Worm (Caenorhabditis elegans): ENCODE data around the gene Y42H9AR.2.

Y42H9AR.2 gene

ce11 chrIV:8096375-8096774 is 3.3 kb upstream of the Y42H9AR.2 start:
- TF ChIP-seq madf-2 (tag; optimal IDR thresholded peaks at IDR 0.05) (no peak), unc-42 (tag; optimal IDR thresholded peaks at IDR 0.05) (peak; percentile 7)

ce11 chrIV:8102231-8102630 is 2.5 kb downstream of the Y42H9AR.2 start, which contains the start of gene Y42H9AR.5:
TSS of gene Y42H9AR.5 (plus strand) at chrIV:8102531.
- TF ChIP-seq mec-3 (tag; optimal IDR thresholded peaks at IDR 0.05; ENCODE audit: borderline replicate concordance) (no peak), elt-2 (tag; optimal IDR thresholded peaks at IDR 0.05) (peak; percentile 82), dmd-4 (tag; optimal IDR thresholded peaks at IDR 0.05; ENCODE audit: borderline replicate concordance) (no peak)

ce11 chrIV:8103196-8103595 is 3.5 kb downstream of the Y42H9AR.2 start:
- TF ChIP-seq pqm-1 (tag; optimal IDR thresholded peaks at IDR 0.05) = no peak
- TF ChIP-seq sox-2 (GFP tag; IDR thresholded peaks at IDR 0.05) = no peak
- TF ChIP-seq ets-4 (tag; optimal IDR thresholded peaks at IDR 0.05) = no peak
- TF ChIP-seq hlh-6 (tag; optimal IDR thresholded peaks at IDR 0.05) = no peak
- peak; percentile 28 for TF ChIP-seq unc-55 (GFP tag; optimal IDR thresholded peaks at IDR 0.05)
- TF ChIP-seq mec-3 (tag; optimal IDR thresholded peaks at IDR 0.05; ENCODE audit: borderline replicate concordance) = no peak

- TF ChIP-seq sox-4 (tag; optimal IDR thresholded peaks at IDR 0.05) = no peak
- no peak for TF ChIP-seq ceh-14 (tag; optimal IDR thresholded peaks at IDR 0.05)
Measured at ce11 chrIV:8105083-8105482, 5.4 kb downstream of the Y42H9AR.2 start.

ce11 chrIV:8107502-8107901 is 7.8 kb downstream of the Y42H9AR.2 start, which contains the start of gene rabs-5:
TSS of gene rabs-5 (minus strand) at chrIV:8107602.
- TF ChIP-seq hlh-30 (tag; optimal IDR thresholded peaks at IDR 0.05; ENCODE audit: insufficient read depth) = no peak
- no peak for TF ChIP-seq nhr-11 (tag; optimal IDR thresholded peaks at IDR 0.05)

- TF ChIP-seq ceh-14 (tag; optimal IDR thresholded peaks at IDR 0.05) = peak; percentile 11
- TF ChIP-seq ceh-19 (GFP tag; optimal IDR thresholded peaks at IDR 0.05) = peak; percentile 14
- peak; percentile 9 for TF ChIP-seq nfya-1 (tag; optimal IDR thresholded peaks at IDR 0.05)
- no peak for TF ChIP-seq sdc-2 (tag; optimal IDR thresholded peaks at IDR 0.05)
- TF ChIP-seq ceh-31 (tag; optimal IDR thresholded peaks at IDR 0.05) = peak; percentile 18
- peak; percentile 25 for TF ChIP-seq ceh-48 (tag; optimal IDR thresholded peaks at IDR 0.05)
- TF ChIP-seq tbx-7 (tag; optimal IDR thresholded peaks at IDR 0.05) = no peak
Measured at ce11 chrIV:8112187-8112586, 12.5 kb downstream of the Y42H9AR.2 start, which contains the start of gene Y42H9AR.4. TSS of gene Y42H9AR.4 (minus strand) at chrIV:8112218.

ce11 chrIV:8112646-8113045 is 12.9 kb downstream of the Y42H9AR.2 start:
- TF ChIP-seq ceh-2 (tag; optimal IDR thresholded peaks at IDR 0.05) = no peak
- TF ChIP-seq zip-5 (tag; optimal IDR thresholded peaks at IDR 0.05) = no peak
- no peak for TF ChIP-seq sox-4 (tag; optimal IDR thresholded peaks at IDR 0.05)
- TF ChIP-seq ama-1 (optimal IDR thresholded peaks at IDR 0.05) = no peak
- TF ChIP-seq ceh-14 (tag; optimal IDR thresholded peaks at IDR 0.05) = no peak
- no peak for TF ChIP-seq C08G9.2 (tag; optimal IDR thresholded peaks at IDR 0.05)
- TF ChIP-seq ceh-48 (tag; optimal IDR thresholded peaks at IDR 0.05) = no peak
- TF ChIP-seq Y22D7AL.16 (tag; optimal IDR thresholded peaks at IDR 0.05) = no peak
- no peak for TF ChIP-seq unc-86 (tag; optimal IDR thresholded peaks at IDR 0.05)
- no peak for TF ChIP-seq ceh-18 (tag; optimal IDR thresholded peaks at IDR 0.05)
- TF ChIP-seq nfya-1 (tag; optimal IDR thresholded peaks at IDR 0.05) = no peak
- no peak for TF ChIP-seq nhr-232 (tag; optimal IDR thresholded peaks at IDR 0.05)
- TF ChIP-seq eyg-1 (tag; optimal IDR thresholded peaks at IDR 0.05) = no peak
- TF ChIP-seq ceh-30 (tag; optimal IDR thresholded peaks at IDR 0.05) = no peak
- no peak for TF ChIP-seq lim-6 (tag; optimal IDR thresholded peaks at IDR 0.05)
- no peak for TF ChIP-seq pha-2 (tag; optimal IDR thresholded peaks at IDR 0.05)
- no peak for TF ChIP-seq pqm-1 (tag; optimal IDR thresholded peaks at IDR 0.05)
- TF ChIP-seq ceh-22 (tag; optimal IDR thresholded peaks at IDR 0.05) = no peak
